Worm (Caenorhabditis elegans) whole organism, young adult: Measurements from ENCODE around the gene trpa-1.

Experiments used
- C17E4.6 ChIP-seq: fragments of 200-800 bp; sonication (Bioruptor generic); IDR thresholded peaks from 2 replicates; pipeline ENCODE4 v1.3.6; 2022; ENCODE audit warnings: missing genetic modification reagents, missing genetic modification characterization, missing compliant biosample characterization
- F33H1.4 ChIP-seq: fragments of 200-800 bp; sonication (Bioruptor generic); IDR thresholded peaks from 2 replicates; pipeline ENCODE4 v1.3.6; 2022; ENCODE audit warnings: missing genetic modification reagents, missing genetic modification characterization, missing compliant biosample characterization
- F39B2.1 ChIP-seq: fragments of 200-800 bp; sonication (Bioruptor generic); IDR thresholded peaks from 2 replicates; pipeline ENCODE4 v1.3.6; 2022; ENCODE audit warnings: missing genetic modification reagents, missing genetic modification characterization, missing compliant biosample characterization
- F57A8.1 ChIP-seq: fragments of 200-800 bp; sonication (Bioruptor generic); optimal IDR thresholded peaks from 2 replicates; lab custom pipeline; 2018; ENCODE audit warnings: mild to moderate bottlenecking, missing genetic modification characterization, moderate library complexity, missing compliant biosample characterization
- K11D2.4 ChIP-seq: fragments of 200-800 bp; sonication (Bioruptor generic); IDR thresholded peaks from 2 replicates; pipeline ENCODE4 v1.3.6; 2022; ENCODE audit warnings: missing genetic modification reagents, missing genetic modification characterization, missing compliant biosample characterization
- T26A5.8 ChIP-seq: sonication (generic microtip); optimal IDR thresholded peaks from 2 replicates; lab custom pipeline; 2016; ENCODE audit warnings: missing genetic modification characterization, missing compliant biosample characterization
- Y53G8AR.9 ChIP-seq: fragments of 200-800 bp; sonication (Bioruptor generic); conservative IDR thresholded peaks from 2 replicates; pipeline ENCODE4 v1.3.6; 2022; ENCODE audit warnings: missing genetic modification reagents, missing genetic modification characterization, missing compliant biosample characterization
- Y56A3A.18 ChIP-seq: fragments of 200-800 bp; sonication (Bioruptor generic); IDR thresholded peaks from 2 replicates; pipeline ENCODE4 v1.3.6; 2022; ENCODE audit warnings: missing genetic modification reagents, missing genetic modification characterization, missing compliant biosample characterization
- Y95B8A.8 ChIP-seq: fragments of 200-800 bp; sonication (Bioruptor generic); IDR thresholded peaks from 2 replicates; pipeline ENCODE4 v1.3.6; 2022; ENCODE audit warnings: missing genetic modification reagents, missing genetic modification characterization, missing compliant biosample characterization
- ZK185.1 ChIP-seq: sonication (generic microtip); optimal IDR thresholded peaks from 2 replicates; lab custom pipeline; 2016; ENCODE audit warnings: mild to moderate bottlenecking, missing genetic modification characterization, missing compliant biosample characterization; ENCODE audit not compliant: poor library complexity, severe bottlenecking
- aptf-3 ChIP-seq: fragments of 200-800 bp; sonication (Bioruptor generic); IDR thresholded peaks from 2 replicates; pipeline ENCODE4 v1.3.6; 2022; ENCODE audit warnings: missing genetic modification characterization, missing compliant biosample characterization
- attf-6 ChIP-seq: fragments of 200-800 bp; sonication (Bioruptor generic); IDR thresholded peaks from 2 replicates; pipeline ENCODE4 v1.3.6; 2022; ENCODE audit warnings: missing genetic modification reagents, missing genetic modification characterization, missing compliant biosample characterization
- ccch-3 ChIP-seq: fragments of 200-800 bp; sonication (Bioruptor generic); optimal IDR thresholded peaks from 2 replicates; lab custom pipeline; 2018; ENCODE audit warnings: mild to moderate bottlenecking, missing genetic modification characterization, missing compliant biosample characterization
- cebp-2 ChIP-seq: fragments of 200-800 bp; sonication (Bioruptor generic); IDR thresholded peaks from 2 replicates; pipeline ENCODE4 v1.3.6; 2022; ENCODE audit warnings: missing genetic modification characterization, missing compliant biosample characterization
- ceh-27 ChIP-seq: fragments of 200-800 bp; sonication (Bioruptor generic); optimal IDR thresholded peaks from 2 replicates; lab custom pipeline; 2018; ENCODE audit warnings: mild to moderate bottlenecking, missing genetic modification characterization, moderate library complexity, missing compliant biosample characterization
- ceh-58 ChIP-seq: fragments of 200-800 bp; sonication (Bioruptor generic); IDR thresholded peaks from 2 replicates; pipeline ENCODE4 v1.3.6; 2022; ENCODE audit warnings: missing genetic modification characterization, missing compliant biosample characterization
- ceh-91 ChIP-seq: fragments of 200-800 bp; sonication (Bioruptor generic); IDR thresholded peaks from 2 replicates; pipeline ENCODE4 v1.3.6; 2022; ENCODE audit warnings: missing genetic modification reagents, missing genetic modification characterization, missing compliant biosample characterization
- efl-1 ChIP-seq: fragments of 150-350 bp; optimal IDR thresholded peaks from 2 replicates; lab custom pipeline; 2014; ENCODE audit warnings: missing biosample characterization, missing genetic modification reagents, missing genetic modification characterization
- egl-18 ChIP-seq: fragments of 200-800 bp; sonication (Bioruptor generic); IDR thresholded peaks from 2 replicates; pipeline ENCODE4 v1.3.6; 2022; ENCODE audit warnings: missing genetic modification reagents, missing genetic modification characterization, missing compliant biosample characterization
- egl-44 ChIP-seq: fragments of 200-800 bp; sonication (Bioruptor generic); IDR thresholded peaks from 2 replicates; pipeline ENCODE4 v1.3.6; 2022; ENCODE audit warnings: missing genetic modification reagents, missing genetic modification characterization, missing compliant biosample characterization
- ekl-4 ChIP-seq: fragments of 200-800 bp; sonication (Bioruptor generic); IDR thresholded peaks from 2 replicates; pipeline ENCODE4 v1.3.6; 2022; ENCODE audit warnings: missing genetic modification reagents, missing genetic modification characterization, missing compliant biosample characterization
- ets-4 ChIP-seq: fragments of 200-800 bp; sonication (Bioruptor generic); optimal IDR thresholded peaks from 2 replicates; lab custom pipeline; 2018; ENCODE audit warnings: mild to moderate bottlenecking, missing genetic modification characterization, missing compliant biosample characterization
- fkh-3 ChIP-seq: sonication (generic microtip); optimal IDR thresholded peaks from 2 replicates; lab custom pipeline; 2016; ENCODE audit warnings: mild to moderate bottlenecking, missing genetic modification characterization, missing compliant biosample characterization
- gei-17 ChIP-seq: fragments of 200-800 bp; sonication (Bioruptor generic); optimal IDR thresholded peaks from 2 replicates; lab custom pipeline; 2018; ENCODE audit warnings: mild to moderate bottlenecking, missing genetic modification characterization, missing compliant biosample characterization
- him-1 ChIP-seq: sonication (generic microtip); optimal IDR thresholded peaks from 2 replicates; lab custom pipeline; 2016; ENCODE audit warnings: missing genotype, missing genetic modification reagents, missing genetic modification characterization, missing compliant biosample characterization
- hmg-1.2 ChIP-seq: fragments of 200-800 bp; sonication (Bioruptor generic); IDR thresholded peaks from 2 replicates; pipeline ENCODE4 v1.3.6; 2022; ENCODE audit warnings: missing genetic modification reagents, missing genetic modification characterization, missing compliant biosample characterization
- hmg-20 ChIP-seq: fragments of 200-800 bp; sonication (Bioruptor generic); IDR thresholded peaks from 2 replicates; pipeline ENCODE4 v1.3.6; 2022; ENCODE audit warnings: missing genetic modification reagents, missing genetic modification characterization, missing compliant biosample characterization
- lin-26 ChIP-seq: fragments of 200-800 bp; sonication (Bioruptor generic); IDR thresholded peaks from 2 replicates; pipeline ENCODE4 v1.3.6; 2022; ENCODE audit warnings: missing genetic modification reagents, missing genetic modification characterization, missing compliant biosample characterization
- lin-35 ChIP-seq, 3 experiments: fragments of 150-350 bp in 2 of 3; sonication (generic microtip) in 1 of 3; optimal IDR thresholded peaks; 2 replicates each; lab custom pipeline; 2014 to 2018; ENCODE audit warnings: missing biosample characterization in 3 of 3, missing genetic modification characterization in 3 of 3, missing genetic modification reagents in 3 of 3
- lin-54 ChIP-seq: fragments of 200-800 bp; sonication (Bioruptor generic); optimal IDR thresholded peaks from 2 replicates; lab custom pipeline; 2018; ENCODE audit warnings: mild to moderate bottlenecking, missing genetic modification characterization, missing compliant biosample characterization
- madf-8 ChIP-seq: fragments of 200-800 bp; sonication (Bioruptor generic); conservative IDR thresholded peaks from 2 replicates; pipeline ENCODE4 v1.3.6; 2022; ENCODE audit warnings: missing genetic modification reagents, missing genetic modification characterization, missing compliant biosample characterization
- nfya-1 ChIP-seq: sonication (generic microtip); optimal IDR thresholded peaks from 2 replicates; lab custom pipeline; 2017; ENCODE audit warnings: antibody characterized with exemption, missing compliant biosample characterization, missing genetic modification characterization, borderline replicate concordance; ENCODE audit not compliant: insufficient read depth
- nfya-2 ChIP-seq: fragments of 200-800 bp; sonication (Bioruptor generic); IDR thresholded peaks from 2 replicates; pipeline ENCODE4 v1.3.6; 2022; ENCODE audit warnings: missing genetic modification reagents, missing genetic modification characterization, missing compliant biosample characterization
- nhr-179 ChIP-seq: sonication (generic microtip); optimal IDR thresholded peaks from 2 replicates; lab custom pipeline; 2016; ENCODE audit warnings: mild to moderate bottlenecking, missing genetic modification characterization, missing compliant biosample characterization
- nhr-27 ChIP-seq: fragments of 200-800 bp; sonication (Bioruptor generic); optimal IDR thresholded peaks from 2 replicates; lab custom pipeline; 2018; ENCODE audit warnings: mild to moderate bottlenecking, missing genetic modification characterization, moderate library complexity, missing compliant biosample characterization
- nhr-80 ChIP-seq: sonication (generic microtip); optimal IDR thresholded peaks from 2 replicates; lab custom pipeline; 2016; ENCODE audit warnings: missing genetic modification characterization, missing compliant biosample characterization
- pbrm-1 ChIP-seq: fragments of 200-800 bp; sonication (Bioruptor generic); IDR thresholded peaks from 2 replicates; pipeline ENCODE4 v1.3.6; 2022; ENCODE audit warnings: missing genetic modification reagents, missing genetic modification characterization, missing compliant biosample characterization
- pha-4 ChIP-seq: fragments of 150-350 bp; sonication (generic microtip); optimal IDR thresholded peaks from 2 replicates; lab custom pipeline; 2014; ENCODE audit warnings: missing biosample characterization, missing genetic modification reagents, missing genetic modification characterization
- rec-8 ChIP-seq, 2 experiments: sonication (generic microtip); optimal IDR thresholded peaks; 2 replicates each; lab custom pipeline; 2016; ENCODE audit warnings: mild to moderate bottlenecking in 2 of 2, missing genetic modification characterization in 2 of 2, missing genetic modification reagents in 2 of 2, missing genotype in 2 of 2, missing biosample characterization in 1 of 2, missing compliant biosample characterization in 1 of 2, moderate library complexity in 1 of 2
- somi-1 ChIP-seq: fragments of 200-800 bp; sonication (Bioruptor generic); optimal IDR thresholded peaks from 2 replicates; lab custom pipeline; 2018; ENCODE audit warnings: mild to moderate bottlenecking, missing genetic modification characterization, missing compliant biosample characterization
- sptf-2 ChIP-seq: fragments of 200-800 bp; sonication (Bioruptor generic); optimal IDR thresholded peaks from 2 replicates; lab custom pipeline; 2018; ENCODE audit warnings: mild to moderate bottlenecking, missing genetic modification characterization, missing compliant biosample characterization
- tbx-9 ChIP-seq: sonication (generic microtip); optimal IDR thresholded peaks from 2 replicates; lab custom pipeline; 2016; ENCODE audit warnings: borderline replicate concordance, missing genetic modification characterization, inconsistent platforms, missing compliant biosample characterization
- xnd-1 ChIP-seq: sonication (generic microtip); optimal IDR thresholded peaks from 2 replicates; lab custom pipeline; 2016; ENCODE audit warnings: missing genotype, missing genetic modification reagents, missing genetic modification characterization, missing compliant biosample characterization
- zfh-2 ChIP-seq: fragments of 200-800 bp; sonication (Bioruptor generic); conservative IDR thresholded peaks from 2 replicates; pipeline ENCODE4 v1.3.6; 2022; ENCODE audit warnings: missing genetic modification reagents, missing genetic modification characterization, missing compliant biosample characterization
- zim-3 ChIP-seq: sonication (generic microtip); optimal IDR thresholded peaks from 2 replicates; lab custom pipeline; 2017; ENCODE audit warnings: mild to moderate bottlenecking, missing genetic modification characterization, moderate library complexity, missing compliant biosample characterization
- ztf-22 ChIP-seq: fragments of 200-800 bp; sonication (Bioruptor generic); optimal IDR thresholded peaks from 2 replicates; lab custom pipeline; 2018; ENCODE audit warnings: mild to moderate bottlenecking, missing genetic modification characterization, moderate library complexity, missing compliant biosample characterization
- ztf-26 ChIP-seq: sonication (generic microtip); optimal IDR thresholded peaks from 2 replicates; lab custom pipeline; 2017; ENCODE audit warnings: missing genetic modification characterization, missing compliant biosample characterization
- ztf-28 ChIP-seq: fragments of 200-800 bp; sonication (Bioruptor generic); IDR thresholded peaks from 2 replicates; pipeline ENCODE4 v1.3.6; 2022; ENCODE audit warnings: missing genetic modification reagents, missing genetic modification characterization, missing compliant biosample characterization
- ztf-3 ChIP-seq: fragments of 200-800 bp; sonication (Bioruptor generic); optimal IDR thresholded peaks from 2 replicates; lab custom pipeline; 2018; ENCODE audit warnings: mild to moderate bottlenecking, missing genetic modification characterization, missing compliant biosample characterization

Gene trpa-1

DNA sequence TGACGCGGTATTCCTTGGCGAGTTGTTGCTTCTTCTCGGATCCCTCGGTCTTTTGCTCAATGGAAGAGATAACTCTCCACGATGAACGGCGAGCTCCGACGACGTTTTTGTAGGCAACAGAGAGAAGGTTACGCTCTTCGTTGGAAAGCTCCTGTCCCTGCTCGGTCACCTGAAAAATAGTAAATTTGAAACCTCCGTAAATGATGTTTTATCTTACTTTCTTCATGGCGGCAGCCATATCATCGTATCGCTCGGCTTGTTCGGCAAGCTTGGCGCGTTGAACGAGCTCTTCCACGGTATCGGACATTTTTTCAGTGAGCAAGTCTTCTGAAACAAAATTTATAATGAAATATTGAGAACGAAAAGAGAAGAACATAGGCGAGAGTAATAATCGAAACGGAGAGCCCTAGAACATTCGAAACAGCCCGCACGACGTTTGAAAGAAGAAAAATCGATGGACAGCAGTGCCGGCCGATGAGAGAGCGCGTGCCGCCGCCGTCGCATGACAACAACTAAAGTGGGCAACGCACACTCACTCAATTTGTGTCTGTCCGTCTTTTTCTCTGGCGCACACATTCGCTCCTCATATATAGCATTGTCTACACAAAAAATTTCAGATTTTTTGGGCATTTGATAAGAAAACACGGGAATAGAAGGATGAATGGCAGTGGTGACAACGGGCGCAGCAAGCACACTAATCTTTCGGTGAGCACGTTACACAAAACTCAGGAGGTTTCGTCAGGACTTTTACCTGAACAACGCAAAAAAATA, 42.5 kb upstream of the trpa-1 start, which contains the start of the genes par-5 and M117.3 (continued):
- TF ChIP-seq him-1 = no peak
- peak; percentile 45; the same call in 1 of the 2 replicates for TF ChIP-seq C17E4.6
- peak; percentile 90 for TF ChIP-seq ceh-27 (GFP tag; lab: Kevin White, UChicago)
- TF ChIP-seq cebp-2 (GFP tag; lab: Robert Waterston, UW) = no peak
- TF ChIP-seq ztf-22 (GFP tag; lab: Kevin White, UChicago) = peak; percentile 16
- no peak for TF ChIP-seq ccch-3 (GFP tag; lab: Kevin White, UChicago)
- no peak for TF ChIP-seq nhr-179 (tag; lab: Kevin White, UChicago)
- no peak for TF ChIP-seq F39B2.1 (GFP tag; lab: Robert Waterston, UW)
- TF ChIP-seq F57A8.1 = no peak
- TF ChIP-seq aptf-3 (GFP tag; lab: Robert Waterston, UW) = no peak
- peak; percentile 65 for TF ChIP-seq K11D2.4 (GFP tag; lab: Robert Waterston, UW)
- TF ChIP-seq Y56A3A.18 (GFP tag; lab: Robert Waterston, UW) = no peak
- TF ChIP-seq egl-18 = 0 out of 2 replicates have a peak, but pooled peaks have one; percentile 22
- no peak for TF ChIP-seq ceh-58
- no peak for TF ChIP-seq efl-1 (GFP tag; lab: Kevin White, UChicago)
- TF ChIP-seq T26A5.8 (tag; lab: Kevin White, UChicago) = no peak
- peak; percentile 90 for TF ChIP-seq egl-44 (GFP tag; lab: Robert Waterston, UW)
- TF ChIP-seq gei-17 (GFP tag; lab: Kevin White, UChicago) = no peak
- TF ChIP-seq nhr-80 (tag; lab: Kevin White, UChicago) = peak; percentile 92
- TF ChIP-seq nfya-1 (tag; lab: Kevin White, UChicago) = no peak
- no peak for TF ChIP-seq sptf-2
- peak; percentile 85 for TF ChIP-seq zfh-2 (GFP tag; lab: Robert Waterston, UW)
- no peak for TF ChIP-seq ceh-91 (GFP tag; lab: Robert Waterston, UW)
- TF ChIP-seq madf-8 = no peak
- no peak for TF ChIP-seq hmg-20 (GFP tag; lab: Robert Waterston, UW)
- no peak for TF ChIP-seq fkh-3 (tag; lab: Kevin White, UChicago)
- TF ChIP-seq nhr-27 (tag; lab: Kevin White, UChicago) = no peak
- peak; percentile 5 for TF ChIP-seq ets-4 (GFP tag; lab: Kevin White, UChicago)
- peak; percentile 57 for TF ChIP-seq ZK185.1
- no peak for TF ChIP-seq tbx-9 (tag; lab: Kevin White, UChicago)
- peak; percentile 33; the same call in 1 of the 2 replicates for TF ChIP-seq attf-6
- peak; percentile 21 for TF ChIP-seq ztf-26 (tag; lab: Kevin White, UChicago)
- peak; percentile 52 for TF ChIP-seq somi-1
- 0 out of 2 replicates have a peak, but pooled peaks have one; percentile 63 for TF ChIP-seq Y53G8AR.9

DNA sequence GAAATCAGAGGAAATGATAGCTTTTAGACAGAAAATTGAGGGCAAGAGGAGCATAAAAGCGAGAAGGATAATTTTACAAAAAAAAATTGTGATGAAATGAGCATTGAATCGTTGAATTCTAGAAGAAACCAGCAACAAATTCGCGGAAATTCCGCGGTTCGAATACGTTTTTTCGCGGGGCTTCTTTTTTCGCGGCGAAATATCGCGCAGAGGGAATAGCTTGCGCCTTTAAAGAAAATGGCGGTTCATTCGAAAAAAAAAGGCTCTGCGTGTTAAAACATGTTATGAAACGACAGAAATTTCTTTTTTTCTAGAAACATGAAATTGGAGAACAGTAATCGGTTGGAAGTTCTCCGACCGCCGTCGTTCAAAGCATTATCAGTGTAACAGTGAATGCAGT, 41.9 kb upstream of the trpa-1 start:
- TF ChIP-seq lin-54 (peak; percentile 81), nfya-2 (GFP tag; lab: Robert Waterston, UW) (no peak), ekl-4 (peak; percentile 83), zim-3 (no peak), lin-26 (GFP tag; lab: Robert Waterston, UW) (no peak), F33H1.4 (GFP tag; lab: Robert Waterston, UW) (peak; percentile 94), C17E4.6 (peak; percentile 50; the same call in 1 of the 2 replicates), ztf-28 (no peak; the same call in 1 of the 2 replicates), xnd-1 (tag; lab: Kevin White, UChicago) (peak; percentile 88), Y95B8A.8 (GFP tag; lab: Robert Waterston, UW) (peak; percentile 85), rec-8 (tag; optimal IDR thresholded peaks at IDR 0.05; lab: Kevin White, UChicago) (no peak), ztf-3 (no peak), lin-35 (GFP tag; optimal IDR thresholded peaks at IDR 0.05; lab: Kevin White, UChicago) (peak in 2 of 3 experiments; percentile 42 to 61), hmg-1.2 (GFP tag; lab: Robert Waterston, UW) (peak; percentile 51), pbrm-1 (GFP tag; lab: Robert Waterston, UW) (peak; percentile 56; the same call in 1 of the 2 replicates), pha-4 (tag; lab: Kevin White, UChicago) (no peak)
